Worm (Caenorhabditis elegans): ENCODE measurements around the gene ins-34.

DNA sequence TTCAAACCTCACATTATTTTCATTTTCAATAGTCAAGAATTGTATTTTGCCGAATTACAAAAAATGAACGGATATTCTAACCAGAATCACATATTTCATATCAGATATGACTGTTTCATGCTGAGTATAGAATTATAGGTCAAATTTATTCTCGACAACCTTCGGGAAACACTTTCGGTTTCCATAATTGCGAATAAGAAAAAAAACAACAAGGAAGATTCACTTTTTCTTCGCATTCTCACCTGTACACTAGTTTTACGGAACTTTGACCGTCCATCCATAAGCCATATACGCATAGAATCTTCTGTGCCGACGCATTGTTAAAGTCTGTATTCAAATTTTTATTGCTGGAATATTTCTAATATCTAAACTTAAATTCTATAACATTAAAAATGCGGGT is 39.2 kb downstream of the ins-34 start, which contains the start of gene oac-37:
- TF ChIP-seq him-1 (tag; optimal IDR thresholded peaks at IDR 0.05) (no peak), dao-5 (tag; optimal IDR thresholded peaks at IDR 0.05) (no peak), W03F9.2 (tag; optimal IDR thresholded peaks at IDR 0.05) (no peak)
